Worm (Caenorhabditis elegans) whole organism, early embryonic: ENCODE measurements around the gene Y49F6B.9.

Experiments
- ama-1 ChIP-seq: fragments of 150-350 bp; optimal IDR thresholded peaks from 2 replicates; lab custom pipeline; 2014
- pes-1 ChIP-seq: fragments of 200-800 bp; sonication (Bioruptor generic); IDR thresholded peaks from 2 replicates; pipeline ENCODE4 v1.3.6; 2022; ENCODE audit warnings: missing genetic modification reagents, missing genetic modification characterization, missing compliant biosample characterization
- sea-1 ChIP-seq: fragments of 200-800 bp; sonication (Bioruptor generic); conservative IDR thresholded peaks from 2 replicates; pipeline ENCODE4 v1.3.6; 2022; ENCODE audit warnings: missing genetic modification characterization, missing compliant biosample characterization
- tbx-37 ChIP-seq: fragments of 200-800 bp; sonication (Bioruptor generic); conservative IDR thresholded peaks from 2 replicates; pipeline ENCODE4 v1.3.6; 2022; ENCODE audit warnings: missing genetic modification reagents, missing genetic modification characterization, missing compliant biosample characterization

- no peak for TF ChIP-seq tbx-37 (GFP tag; lab: Robert Waterston, UW)
- no peak for TF ChIP-seq pes-1 (GFP tag; lab: Robert Waterston, UW)
- no peak for TF ChIP-seq ama-1 (lab: Kevin White, UChicago)
- TF ChIP-seq sea-1 (GFP tag; lab: Robert Waterston, UW), result no peak
Observed at ce11 chrII:3481584-3481983, 17.6 kb downstream of the Y49F6B.9 start, which contains the start of gene Y49F6B.8.
